Worm (Caenorhabditis elegans): Measurements from ENCODE around the gene T04F8.7.

Gene T04F8.7

ce11 chrX:11656519-11657006 is 24.2 kb downstream of the T04F8.7 start, which contains the start of gene T04F8.2 (continued):
- TF ChIP-seq sdz-38 (tag; optimal IDR thresholded peaks at IDR 0.05) (no peak), ZK185.1 (tag; optimal IDR thresholded peaks at IDR 0.05; ENCODE audit: poor library complexity, severe bottlenecking) (peak; percentile 64), gei-17 (GFP tag; optimal IDR thresholded peaks at IDR 0.05) (no peak), him-1 (tag; optimal IDR thresholded peaks at IDR 0.05) (no peak), nhr-90 (tag; optimal IDR thresholded peaks at IDR 0.05) (no peak), efl-1 (GFP tag; optimal IDR thresholded peaks at IDR 0.05) (no peak), nfyb-1 (GFP tag; IDR thresholded peaks at IDR 0.05) (no peak), let-526 (GFP tag; IDR thresholded peaks at IDR 0.05) (no peak), ets-4 (GFP tag; optimal IDR thresholded peaks at IDR 0.05) (no peak), rec-8 (tag; optimal IDR thresholded peaks at IDR 0.05) (no peak), ceh-27 (GFP tag; optimal IDR thresholded peaks at IDR 0.05) (peak; percentile 39), let-607 (tag; optimal IDR thresholded peaks at IDR 0.05) (peak; percentile 94), tbx-9 (tag; optimal IDR thresholded peaks at IDR 0.05; ENCODE audit: borderline replicate concordance) (no peak), lin-35 (GFP tag; optimal IDR thresholded peaks at IDR 0.05) (no peak), nfya-2 (GFP tag; IDR thresholded peaks at IDR 0.05) (no peak)

ce11 chrX:11650751-11651150 is 30.0 kb downstream of the T04F8.7 start, which contains the start of gene cutl-11:
Gene cutl-11 (minus strand): TSS chrX:11650851.
- no peak for TF ChIP-seq ztf-18 (tag; optimal IDR thresholded peaks at IDR 0.05)
- TF ChIP-seq ceh-27 (GFP tag; optimal IDR thresholded peaks at IDR 0.05): no peak

DNA sequence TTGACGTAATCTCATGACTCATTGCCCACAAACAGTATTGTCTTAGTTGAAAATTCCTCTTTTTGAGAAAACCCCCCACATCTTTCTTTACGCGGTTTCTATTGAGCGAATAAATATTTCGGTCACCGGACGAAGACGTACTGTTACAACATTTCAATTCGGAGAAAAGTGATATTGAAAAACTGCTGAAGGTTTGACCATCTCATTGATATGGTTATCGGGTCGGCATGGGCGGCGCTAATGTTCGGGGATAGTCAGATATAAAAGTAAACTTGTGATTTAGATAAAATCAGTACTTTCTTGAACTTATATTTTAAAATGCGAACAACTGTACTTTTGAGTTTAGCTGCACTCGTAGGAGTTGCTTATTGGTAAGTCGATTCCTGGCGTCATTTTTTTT is 33.6 kb downstream of the T04F8.7 start, which contains the start of gene T04F8.8:
T04F8.8 (plus strand) TSS at position 301 of the 400 bp plus-strand sequence.
- TF ChIP-seq zfh-2 (GFP tag; conservative IDR thresholded peaks at IDR 0.05) (no peak), ekl-4 (GFP tag; IDR thresholded peaks at IDR 0.05) (no peak), cebp-1 (GFP tag; IDR thresholded peaks at IDR 0.05) (no peak), cebp-1 (tag; optimal IDR thresholded peaks at IDR 0.05) (no peak), dox-1 (GFP tag; IDR thresholded peaks at IDR 0.05) (no peak), nhr-27 (tag; optimal IDR thresholded peaks at IDR 0.05) (no peak), lsl-1 (GFP tag; optimal IDR thresholded peaks at IDR 0.05) (no peak), B0336.3 (GFP tag; IDR thresholded peaks at IDR 0.05) (no peak), F52B5.7 (tag; optimal IDR thresholded peaks at IDR 0.05) (no peak), ztf-25 (GFP tag; IDR thresholded peaks at IDR 0.05) (no peak), aptf-3 (GFP tag; IDR thresholded peaks at IDR 0.05) (no peak)

DNA sequence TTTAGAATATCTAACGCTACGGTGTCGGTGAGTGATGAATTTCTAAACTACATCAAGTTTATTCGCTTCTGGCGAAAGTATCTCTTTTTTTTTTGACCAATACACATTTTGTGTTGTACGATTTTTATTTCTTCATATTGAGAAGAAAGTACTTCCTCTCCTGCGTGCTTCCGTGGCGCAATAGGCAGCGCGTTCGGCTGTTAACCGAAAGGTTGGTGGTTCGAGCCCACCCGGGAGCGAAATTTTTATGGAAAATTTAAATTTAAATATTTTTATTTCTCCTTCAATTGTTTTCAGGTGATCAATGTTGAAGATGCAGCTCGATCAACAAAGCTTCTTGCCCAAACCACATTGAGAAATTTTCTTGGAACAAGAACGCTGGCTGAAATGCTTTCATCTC is 35.3 kb downstream of the T04F8.7 start:
- TF ChIP-seq ets-4 (GFP tag; optimal IDR thresholded peaks at IDR 0.05) (no peak), F52B5.7 (tag; optimal IDR thresholded peaks at IDR 0.05) (no peak), gei-17 (GFP tag; optimal IDR thresholded peaks at IDR 0.05) (no peak), Y53F4B.3 (GFP tag; IDR thresholded peaks at IDR 0.05) (no peak), rec-8 (tag; optimal IDR thresholded peaks at IDR 0.05) (peak in 1 of 2 experiments; percentile 87), nhr-27 (tag; optimal IDR thresholded peaks at IDR 0.05) (no peak), hmg-1.2 (GFP tag; IDR thresholded peaks at IDR 0.05) (peak; percentile 55), lsy-27 (tag; optimal IDR thresholded peaks at IDR 0.05; ENCODE audit: borderline replicate concordance, insufficient read depth) (no peak), efl-1 (GFP tag; optimal IDR thresholded peaks at IDR 0.05) (no peak), ztf-3 (GFP tag; optimal IDR thresholded peaks at IDR 0.05) (no peak), xnd-1 (tag; optimal IDR thresholded peaks at IDR 0.05) (no peak), lir-1 (GFP tag; conservative IDR thresholded peaks at IDR 0.05) (peak; percentile 73), unc-62 (GFP tag; optimal IDR thresholded peaks at IDR 0.05) (no peak), let-607 (tag; optimal IDR thresholded peaks at IDR 0.05) (peak in 1 of 2 experiments; percentile 17), nhr-179 (tag; optimal IDR thresholded peaks at IDR 0.05) (peak; percentile 48), nfyb-1 (GFP tag; IDR thresholded peaks at IDR 0.05) (peak; percentile 54; the same call in 1 of the 2 replicates), hrde-1 (tag; optimal IDR thresholded peaks at IDR 0.05; ENCODE audit: borderline replicate concordance) (peak; percentile 9), lin-54 (GFP tag; optimal IDR thresholded peaks at IDR 0.05) (no peak), rcor-1 (GFP tag; IDR thresholded peaks at IDR 0.05) (peak; percentile 49; the same call in 1 of the 2 replicates), egl-18 (GFP tag; IDR thresholded peaks at IDR 0.05) (no peak), F57C9.4 (tag; optimal IDR thresholded peaks at IDR 0.05) (no peak), nhr-80 (tag; optimal IDR thresholded peaks at IDR 0.05) (peak; percentile 28), ZK185.1 (tag; optimal IDR thresholded peaks at IDR 0.05; ENCODE audit: poor library complexity, severe bottlenecking) (peak; percentile 75), akir-1 (GFP tag; optimal IDR thresholded peaks at IDR 0.05) (no peak)

Data from whole organism, young adult.